Fruit fly (Drosophila melanogaster): Measurements from ENCODE around the gene CG14937.

dm6 chr2L:11808702-11809583 is 15.1 kb upstream of the CG14937 start, which contains the start of gene crol:
- no peak for TF ChIP-seq Blimp-1 (GFP tag; optimal IDR thresholded peaks at IDR 0.05)
- TF ChIP-seq acj6 (GFP tag; optimal IDR thresholded peaks at IDR 0.05), result no peak

Measured in whole organism, prepupa.